Fruit fly (Drosophila melanogaster) whole organism, prepupa: Measurements from ENCODE around the gene GlyRS.

ENCODE experiments used
- CG10631 ChIP-seq: fragments of 200-800 bp; sonication (Bioruptor generic); optimal IDR thresholded peaks from 2 replicates; lab custom pipeline; 2016; ENCODE audit warnings: missing biosample characterization, missing genetic modification characterization
- CG10669 ChIP-seq: fragments of 200-800 bp; sonication (Bioruptor generic); optimal IDR thresholded peaks from 3 replicates; lab custom pipeline; 2018; ENCODE audit warnings: missing biosample characterization, mild to moderate bottlenecking, missing genetic modification characterization, moderate library complexity
- CG11762 ChIP-seq: fragments of 200-800 bp; sonication (Bioruptor generic); optimal IDR thresholded peaks from 3 replicates; lab custom pipeline; 2016; ENCODE audit warnings: missing biosample characterization, missing genetic modification characterization; ENCODE audit not compliant: insufficient read depth
- CG11902 ChIP-seq: fragments of 200-800 bp; sonication (Bioruptor generic); optimal IDR thresholded peaks from 3 replicates; lab custom pipeline; 2016; ENCODE audit warnings: missing biosample characterization, missing genetic modification characterization
- CG15336 ChIP-seq: fragments of 200-800 bp; sonication (Bioruptor generic); IDR thresholded peaks from 2 replicates; pipeline ENCODE4 v1.3.6; 2022; ENCODE audit warnings: missing biosample characterization, missing genetic modification characterization
- CG16779 ChIP-seq: fragments of 200-800 bp; sonication (Bioruptor generic); optimal IDR thresholded peaks from 3 replicates; lab custom pipeline; 2017; ENCODE audit warnings: missing biosample characterization, mild to moderate bottlenecking, missing genetic modification characterization
- CG3032 ChIP-seq: fragments of 200-800 bp; optimal IDR thresholded peaks from 2 replicates; lab custom pipeline; 2019; ENCODE audit warnings: missing biosample characterization, mild to moderate bottlenecking, missing genetic modification characterization, moderate library complexity
- CG31627 ChIP-seq: fragments of 200-800 bp; sonication (Bioruptor generic); optimal IDR thresholded peaks from 3 replicates; lab custom pipeline; 2016; ENCODE audit warnings: missing biosample characterization, missing genetic modification characterization
- CG32006 ChIP-seq: fragments of 200-800 bp; sonication (Bioruptor generic); optimal IDR thresholded peaks from 3 replicates; lab custom pipeline; 2017; ENCODE audit warnings: missing biosample characterization, mild to moderate bottlenecking, missing genetic modification characterization
- CG34406 ChIP-seq: fragments of 200-800 bp; sonication (Bioruptor generic); optimal IDR thresholded peaks from 3 replicates; lab custom pipeline; 2016; ENCODE audit warnings: missing biosample characterization, missing genetic modification characterization
- CG3919 ChIP-seq: fragments of 200-800 bp; sonication (Bioruptor generic); optimal IDR thresholded peaks from 3 replicates; lab custom pipeline; 2016; ENCODE audit warnings: missing biosample characterization, missing genetic modification characterization
- CG4318 ChIP-seq: fragments of 200-800 bp; sonication (Bioruptor generic); optimal IDR thresholded peaks from 3 replicates; lab custom pipeline; 2017; ENCODE audit warnings: missing biosample characterization, mild to moderate bottlenecking, missing genetic modification characterization
- CG6163 ChIP-seq: fragments of 200-800 bp; sonication (Bioruptor generic); IDR thresholded peaks from 3 replicates; pipeline ENCODE4 v1.3.6; 2022; ENCODE audit warnings: missing biosample characterization, missing genetic modification characterization
- CG6792 ChIP-seq: fragments of 200-800 bp; sonication (Bioruptor generic); optimal IDR thresholded peaks from 3 replicates; lab custom pipeline; 2016; ENCODE audit warnings: missing biosample characterization, missing genetic modification characterization
- CG6854 ChIP-seq: fragments of 200-800 bp; sonication (Bioruptor generic); optimal IDR thresholded peaks from 2 replicates; lab custom pipeline; 2017; ENCODE audit warnings: missing biosample characterization, mild to moderate bottlenecking, missing genetic modification characterization
- CG7368 ChIP-seq: fragments of 200-800 bp; sonication (Bioruptor generic); optimal IDR thresholded peaks from 3 replicates; lab custom pipeline; 2016; ENCODE audit warnings: missing biosample characterization, missing genetic modification characterization
- CG8119 ChIP-seq: fragments of 200-800 bp; sonication (Bioruptor generic); IDR thresholded peaks from 3 replicates; pipeline ENCODE4 v1.3.6; 2022; ENCODE audit warnings: missing biosample characterization, missing genetic modification characterization
- CG9139 ChIP-seq: fragments of 200-800 bp; sonication (Bioruptor generic); optimal IDR thresholded peaks from 3 replicates; lab custom pipeline; 2017; ENCODE audit warnings: missing biosample characterization, mild to moderate bottlenecking, missing genetic modification characterization
- Eip75B ChIP-seq: fragments of 200-800 bp; sonication (Bioruptor generic); optimal IDR thresholded peaks from 3 replicates; lab custom pipeline; 2016; ENCODE audit warnings: missing biosample characterization, missing genetic modification characterization
- Eip78C ChIP-seq: fragments of 200-800 bp; sonication (Bioruptor generic); peaks from one replicate; lab custom pipeline; 2016; ENCODE audit warnings: missing biosample characterization, missing genetic modification characterization
- Eip93F ChIP-seq: fragments of 200-800 bp; sonication (Bioruptor generic); optimal IDR thresholded peaks from 2 replicates; lab custom pipeline; 2016; ENCODE audit warnings: missing biosample characterization, mild to moderate bottlenecking, missing genetic modification characterization
- Ets21C ChIP-seq: fragments of 200-800 bp; sonication (Bioruptor generic); optimal IDR thresholded peaks from 3 replicates; lab custom pipeline; 2016; ENCODE audit warnings: missing biosample characterization, missing genetic modification characterization
- Ets96B ChIP-seq: fragments of 200-800 bp; optimal IDR thresholded peaks from 2 replicates; lab custom pipeline; 2019; ENCODE audit warnings: missing biosample characterization, mild to moderate bottlenecking, missing genetic modification characterization, moderate library complexity
- Gug ChIP-seq: fragments of 200-800 bp; sonication (Bioruptor generic); IDR thresholded peaks from 2 replicates; pipeline ENCODE4 v1.3.6; 2022; ENCODE audit warnings: missing biosample characterization, missing genetic modification characterization
- Hr38 ChIP-seq: sonication (Bioruptor generic); optimal IDR thresholded peaks from 2 replicates; lab custom pipeline; 2016; ENCODE audit warnings: missing biosample characterization, missing genetic modification characterization
- Hr39 ChIP-seq: fragments of 200-800 bp; sonication (Bioruptor generic); optimal IDR thresholded peaks from 2 replicates; lab custom pipeline; 2016; ENCODE audit warnings: missing biosample characterization, missing genetic modification characterization
- Hr4 ChIP-seq: fragments of 200-800 bp; sonication (Bioruptor generic); optimal IDR thresholded peaks from 3 replicates; lab custom pipeline; 2016; ENCODE audit warnings: missing biosample characterization, missing genetic modification characterization
- Met ChIP-seq: fragments of 200-800 bp; sonication (Bioruptor generic); optimal IDR thresholded peaks from 3 replicates; lab custom pipeline; 2016; ENCODE audit warnings: missing biosample characterization, missing genetic modification characterization
- OdsH ChIP-seq: fragments of 200-800 bp; sonication (Bioruptor generic); optimal IDR thresholded peaks from 3 replicates; lab custom pipeline; 2016; ENCODE audit warnings: missing biosample characterization, missing genetic modification characterization
- Sox102F ChIP-seq: fragments of 200-800 bp; sonication (Bioruptor generic); optimal IDR thresholded peaks from 2 replicates; lab custom pipeline; 2016; ENCODE audit warnings: missing biosample characterization, mild to moderate bottlenecking, missing genetic modification characterization
- Sox15 ChIP-seq: fragments of 200-800 bp; sonication (Bioruptor generic); optimal IDR thresholded peaks from 3 replicates; lab custom pipeline; 2016; ENCODE audit warnings: missing biosample characterization, missing genetic modification characterization
- achi ChIP-seq: fragments of 200-800 bp; sonication (Bioruptor generic); optimal IDR thresholded peaks from 3 replicates; lab custom pipeline; 2016; ENCODE audit warnings: missing biosample characterization, missing genetic modification characterization
- acj6 ChIP-seq: fragments of 200-800 bp; sonication (Bioruptor generic); optimal IDR thresholded peaks from 3 replicates; lab custom pipeline; 2016; ENCODE audit warnings: missing biosample characterization, missing genetic modification characterization
- dsx ChIP-seq: fragments of 200-800 bp; optimal IDR thresholded peaks from 3 replicates; lab custom pipeline; 2019; ENCODE audit warnings: missing biosample characterization, mild to moderate bottlenecking, missing genetic modification characterization, moderate library complexity; ENCODE audit not compliant: poor library complexity, severe bottlenecking
- eg ChIP-seq: fragments of 200-800 bp; sonication (Bioruptor generic); IDR thresholded peaks from 3 replicates; pipeline ENCODE4 v1.3.6; 2022; ENCODE audit warnings: missing biosample characterization, missing genetic modification characterization
- fd59A ChIP-seq: fragments of 200-800 bp; sonication (Bioruptor generic); optimal IDR thresholded peaks from 2 replicates; lab custom pipeline; 2017; ENCODE audit warnings: missing biosample characterization, mild to moderate bottlenecking, missing genetic modification characterization, missing genetic modification reagents
- fkh ChIP-seq: fragments of 200-800 bp; sonication (Bioruptor generic); optimal IDR thresholded peaks from 3 replicates; lab custom pipeline; 2017; ENCODE audit warnings: missing biosample characterization, mild to moderate bottlenecking, missing genetic modification characterization, moderate library complexity
- lz ChIP-seq: fragments of 200-800 bp; sonication (Bioruptor generic); optimal IDR thresholded peaks from 3 replicates; lab custom pipeline; 2016; ENCODE audit warnings: missing biosample characterization, missing genetic modification characterization
- pdm3 ChIP-seq: fragments of 200-800 bp; sonication (Bioruptor generic); optimal IDR thresholded peaks from 3 replicates; lab custom pipeline; 2016; ENCODE audit warnings: missing biosample characterization, missing genetic modification characterization
- salr ChIP-seq, 2 experiments: fragments of 200-800 bp; sonication (Bioruptor generic); optimal IDR thresholded peaks; 3 replicates each; lab custom pipeline; 2016 to 2018; ENCODE audit warnings: missing biosample characterization in 2 of 2, missing genetic modification characterization in 2 of 2, mild to moderate bottlenecking in 1 of 2
- spab ChIP-seq: fragments of 200-800 bp; sonication (Bioruptor generic); optimal IDR thresholded peaks from 2 replicates; lab custom pipeline; 2017; ENCODE audit warnings: missing biosample characterization, mild to moderate bottlenecking, missing genetic modification characterization, missing genetic modification reagents
- ss ChIP-seq, 2 experiments: fragments of 200-800 bp; sonication (Bioruptor generic); optimal IDR thresholded peaks; 2 replicates in 1 of 2; 3 replicates in 1 of 2; lab custom pipeline; 2017 to 2018; ENCODE audit warnings: mild to moderate bottlenecking in 2 of 2, missing biosample characterization in 2 of 2, missing genetic modification characterization in 2 of 2, moderate library complexity in 1 of 2
- svp ChIP-seq: fragments of 200-800 bp; sonication (Bioruptor generic); peaks from one replicate; lab custom pipeline; 2016; ENCODE audit warnings: missing biosample characterization, missing genetic modification characterization
- topi ChIP-seq: fragments of 200-800 bp; sonication (Bioruptor generic); optimal IDR thresholded peaks from 3 replicates; lab custom pipeline; 2016; ENCODE audit warnings: missing biosample characterization, missing genetic modification characterization
- vri ChIP-seq: fragments of 200-800 bp; sonication (Bioruptor generic); optimal IDR thresholded peaks from 3 replicates; lab custom pipeline; 2016; ENCODE audit warnings: missing biosample characterization, mild to moderate bottlenecking, missing genetic modification characterization

GlyRS gene

dm6 chr3L:15101639-15102413 lies 6.9 kb downstream of the GlyRS start (continued):
- TF ChIP-seq CG7368 (GFP tag; lab: Kevin White, UChicago) (no peak), CG31627 (GFP tag; lab: Kevin White, UChicago) (peak; percentile 54), Ets21C (GFP tag; lab: Kevin White, UChicago) (peak; percentile 2), CG11902 (GFP tag; lab: Kevin White, UChicago) (peak; percentile 3), acj6 (peak; percentile 52), topi (peak; percentile 8), fkh (GFP tag; lab: Kevin White, UChicago) (no peak), Sox102F (GFP tag; lab: Kevin White, UChicago) (peak; percentile 56), CG6792 (no peak), CG15336 (GFP tag; lab: Robert Waterston, UW) (peak; percentile 37; the same call in 1 of the 2 replicates), fd59A (GFP tag; lab: Kevin White, UChicago) (no peak), CG9139 (GFP tag; lab: Kevin White, UChicago) (peak; percentile 3), vri (GFP tag; lab: Kevin White, UChicago) (peak; percentile 69), Eip75B (GFP tag; lab: Kevin White, UChicago) (peak; percentile 21), spab (GFP tag; lab: Kevin White, UChicago) (peak; percentile 43), Hr39 (GFP tag; lab: Kevin White, UChicago) (peak; percentile 52), CG16779 (tag; lab: Kevin White, UChicago) (peak; percentile 1), Hr38 (no peak), CG6854 (GFP tag; lab: Kevin White, UChicago) (peak; percentile 100), lz (GFP tag; lab: Kevin White, UChicago) (peak; percentile 40), pdm3 (GFP tag; lab: Kevin White, UChicago) (peak; percentile 59), Sox15 (peak; percentile 1), ss (GFP tag; optimal IDR thresholded peaks at IDR 0.05; lab: Kevin White, UChicago) (peak in 1 of 2 experiments; percentile 85), CG34406 (GFP tag; lab: Kevin White, UChicago) (peak; percentile 2), Met (peak; percentile 42)

- TF ChIP-seq CG6854 (GFP tag; lab: Kevin White, UChicago) (peak; percentile 99), topi (peak; percentile 14), Sox15 (peak; percentile 6), CG3032 (tag; lab: Kevin White, UChicago) (peak; percentile 57), salr (GFP tag; optimal IDR thresholded peaks at IDR 0.05; lab: Kevin White, UChicago) (no peak), Ets96B (tag; lab: Kevin White, UChicago) (peak; percentile 40), CG11902 (GFP tag; lab: Kevin White, UChicago) (peak; percentile 8), OdsH (GFP tag; lab: Kevin White, UChicago) (peak; percentile 22), CG7368 (GFP tag; lab: Kevin White, UChicago) (peak; percentile 15), CG32006 (GFP tag; lab: Kevin White, UChicago) (peak; percentile 39), dsx (GFP tag; lab: Kevin White, UChicago) (peak; percentile 43), acj6 (peak; percentile 27), CG3919 (GFP tag; lab: Kevin White, UChicago) (peak; percentile 48), CG6163 (peak; percentile 54; the same call in 1 of the 3 replicates), CG11762 (GFP tag; lab: Kevin White, UChicago) (no peak), fkh (GFP tag; lab: Kevin White, UChicago) (no peak), Hr39 (GFP tag; lab: Kevin White, UChicago) (peak; percentile 17), svp (GFP tag; lab: Kevin White, UChicago) (peak; percentile 46), CG34406 (GFP tag; lab: Kevin White, UChicago) (peak; percentile 16), Eip93F (GFP tag; lab: Kevin White, UChicago) (no peak), eg (GFP tag; lab: Robert Waterston, UW) (0 out of 3 replicates have a peak, but pooled peaks have one; percentile 47), Hr4 (GFP tag; lab: Kevin White, UChicago) (peak; percentile 7), Eip78C (GFP tag; lab: Kevin White, UChicago) (peak; percentile 57), Gug (GFP tag; lab: Robert Waterston, UW) (0 out of 2 replicates have a peak, but pooled peaks have one; percentile 15), CG8119 (peak; percentile 44; the same call in 2 of the 3 replicates), Ets21C (GFP tag; lab: Kevin White, UChicago) (no peak), CG10669 (GFP tag; lab: Kevin White, UChicago) (no peak), CG31627 (GFP tag; lab: Kevin White, UChicago) (peak; percentile 18), CG10631 (GFP tag; lab: Kevin White, UChicago) (peak; percentile 17), Met (no peak), CG15336 (GFP tag; lab: Robert Waterston, UW) (no peak), achi (GFP tag; lab: Kevin White, UChicago) (peak; percentile 5), CG4318 (GFP tag; lab: Kevin White, UChicago) (peak; percentile 6), ss (GFP tag; optimal IDR thresholded peaks at IDR 0.05; lab: Kevin White, UChicago) (peak; percentile 38 to 56)
Measured at dm6 chr3L:15102669-15103309, 7.8 kb downstream of the GlyRS start.
